Fruit fly (Drosophila melanogaster): ENCODE data around the gene CG32266.

CG32266 gene

dm6 chr3L:3811089-3811488 lies 20.5 kb downstream of the CG32266 start, which contains the start of the genes CG32263 and PIG-B (continued):
- no peak for TF ChIP-seq ems (GFP tag; optimal IDR thresholded peaks at IDR 0.05)
- TF ChIP-seq ATbp (GFP tag; optimal IDR thresholded peaks at IDR 0.05) = no peak
- TF ChIP-seq CG11085 (GFP tag; IDR thresholded peaks at IDR 0.05) = no peak
- no peak for TF ChIP-seq sd (tag; optimal IDR thresholded peaks at IDR 0.05)
- TF ChIP-seq jing (GFP tag; optimal IDR thresholded peaks at IDR 0.05) = no peak
- no peak for TF ChIP-seq ro (GFP tag; IDR thresholded peaks at IDR 0.05)
- TF ChIP-seq CG15269 (tag; optimal IDR thresholded peaks at IDR 0.05) = no peak
- no peak for TF ChIP-seq kah (GFP tag; optimal IDR thresholded peaks at IDR 0.05)
- TF ChIP-seq CG8290 (GFP tag; optimal IDR thresholded peaks at IDR 0.05) = peak; percentile 71
- TF ChIP-seq CG8290 (tag; optimal IDR thresholded peaks at IDR 0.05) = peak in 1 of 2 experiments; percentile 54
- TF ChIP-seq CG31365 (tag; optimal IDR thresholded peaks at IDR 0.05) = peak; percentile 72
- TF ChIP-seq CG17359 (tag; optimal IDR thresholded peaks at IDR 0.05) = no peak
- TF ChIP-seq p53 (GFP tag; optimal IDR thresholded peaks at IDR 0.05) = no peak
- no peak for TF ChIP-seq Antp (GFP tag; optimal IDR thresholded peaks at IDR 0.05)
- peak; percentile 91 for TF ChIP-seq CG6791 (GFP tag; IDR thresholded peaks at IDR 0.05; ENCODE audit: partially characterized antibody)
- no peak for TF ChIP-seq CG3838 (GFP tag; optimal IDR thresholded peaks at IDR 0.05)
- TF ChIP-seq Xbp1 (GFP tag; optimal IDR thresholded peaks at IDR 0.05) = peak; percentile 20
- TF ChIP-seq emc (GFP tag; optimal IDR thresholded peaks at IDR 0.05) = no peak
- TF ChIP-seq Bteb2 (GFP tag; optimal IDR thresholded peaks at IDR 0.05) = no peak
- no peak for TF ChIP-seq oc (tag; optimal IDR thresholded peaks at IDR 0.05)
- no peak for TF ChIP-seq CG13894 (tag; optimal IDR thresholded peaks at IDR 0.05)
- TF ChIP-seq CG17361 (GFP tag; IDR thresholded peaks at IDR 0.05) = no peak
- peak; percentile 47 for TF ChIP-seq CG1603 (tag; optimal IDR thresholded peaks at IDR 0.05)
- no peak for TF ChIP-seq CG12391 (tag; optimal IDR thresholded peaks at IDR 0.05)
- TF ChIP-seq Asciz (GFP tag; optimal IDR thresholded peaks at IDR 0.05) = no peak
- TF ChIP-seq fd3F (GFP tag; optimal IDR thresholded peaks at IDR 0.05) = no peak
- TF ChIP-seq CG9932 (GFP tag; IDR thresholded peaks at IDR 0.05) = peak; percentile 39
- no peak for TF ChIP-seq CG6683 (GFP tag; optimal IDR thresholded peaks at IDR 0.05)
- TF ChIP-seq psq (GFP tag; optimal IDR thresholded peaks at IDR 0.05) = peak; percentile 85
- peak; percentile 9 for TF ChIP-seq CG17186 (GFP tag; optimal IDR thresholded peaks at IDR 0.05)
- TF ChIP-seq CG13287 (GFP tag; IDR thresholded peaks at IDR 0.05; ENCODE audit: partially characterized antibody) = peak; percentile 86
- TF ChIP-seq grau (tag; optimal IDR thresholded peaks at IDR 0.05) = peak; percentile 24
- no peak for TF ChIP-seq CG10565 (GFP tag; optimal IDR thresholded peaks at IDR 0.05)
- no peak for TF ChIP-seq vfl (GFP tag; optimal IDR thresholded peaks at IDR 0.05)
- TF ChIP-seq kay (GFP tag; optimal IDR thresholded peaks at IDR 0.05) = no peak
- peak; percentile 1 for TF ChIP-seq Sry-β (GFP tag; optimal IDR thresholded peaks at IDR 0.05)
- no peak for TF ChIP-seq dati (GFP tag; IDR thresholded peaks at IDR 0.05)
- no peak for TF ChIP-seq corto (GFP tag; optimal IDR thresholded peaks at IDR 0.05)
- peak; percentile 79 for TF ChIP-seq Bgb (GFP tag; IDR thresholded peaks at IDR 0.05; ENCODE audit: partially characterized antibody)
- TF ChIP-seq Sin3A (optimal IDR thresholded peaks at IDR 0.05) = peak; percentile 65
- peak; percentile 57 for TF ChIP-seq CG3847 (GFP tag; IDR thresholded peaks at IDR 0.05)
- TF ChIP-seq E2f1 (GFP tag; IDR thresholded peaks at IDR 0.05) = no peak
- TF ChIP-seq stwl (tag; optimal IDR thresholded peaks at IDR 0.05) = peak; percentile 100
- TF ChIP-seq CG34422 (GFP tag; IDR thresholded peaks at IDR 0.05) = peak; percentile 44; the same call in 1 of the 3 replicates
- TF ChIP-seq CrebB (tag; optimal IDR thresholded peaks at IDR 0.05) = no peak
- no peak for TF ChIP-seq otp (GFP tag; IDR thresholded peaks at IDR 0.05)
- TF ChIP-seq CG7987 (GFP tag; optimal IDR thresholded peaks at IDR 0.05) = no peak
- no peak for TF ChIP-seq sim (GFP tag; IDR thresholded peaks at IDR 0.05)
- peak; percentile 66 for TF ChIP-seq HLH4C (GFP tag; IDR thresholded peaks at IDR 0.05; ENCODE audit: partially characterized antibody)
- TF ChIP-seq gcm2 (GFP tag; optimal IDR thresholded peaks at IDR 0.05) = no peak
- TF ChIP-seq CG16813 (GFP tag; IDR thresholded peaks at IDR 0.05; ENCODE audit: partially characterized antibody) = peak; percentile 70
- TF ChIP-seq CG6854 (GFP tag; optimal IDR thresholded peaks at IDR 0.05) = no peak

Data from whole organism, embryonic.